Worm (Caenorhabditis elegans): ENCODE data around the gene K05B2.2.

DNA sequence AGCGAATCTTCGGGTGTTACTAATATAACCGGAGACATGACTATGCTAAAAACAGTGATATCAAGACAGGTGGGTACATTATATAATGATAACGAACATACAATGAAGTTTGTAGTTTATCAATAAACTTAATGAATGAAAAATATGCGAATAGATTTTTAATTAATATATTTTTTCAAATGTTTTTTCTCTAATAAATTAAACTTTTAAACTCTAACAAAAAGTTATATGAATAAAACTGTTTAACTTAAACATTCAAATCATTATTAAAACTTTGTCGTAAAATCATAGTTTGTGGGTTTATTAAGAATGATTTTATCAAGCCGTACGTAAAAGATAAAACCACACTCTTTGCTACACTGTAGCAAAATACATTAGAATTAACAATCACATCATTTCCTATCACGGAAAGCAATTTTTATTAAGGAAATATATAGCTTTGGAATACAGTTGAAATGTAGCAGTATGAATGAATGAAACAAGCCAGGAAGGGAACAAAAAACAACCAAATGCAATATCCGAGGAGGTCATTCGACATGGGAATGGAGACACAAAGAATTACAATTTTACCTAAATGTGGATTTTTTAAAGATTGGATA lies 15.2 kb downstream of the K05B2.2 start, which contains the start of gene K05B2.4:
- TF ChIP-seq flt-1 (GFP tag; IDR thresholded peaks at IDR 0.05) (no peak), ref-1 (GFP tag; conservative IDR thresholded peaks at IDR 0.05) (no peak), ztf-23 (GFP tag; IDR thresholded peaks at IDR 0.05) (no peak)
